Worm (Caenorhabditis elegans) whole organism, L4/young adult: ENCODE results near the gene T21D12.12.

Experiments used
- W03F9.2 ChIP-seq: fragments of 150-350 bp; optimal IDR thresholded peaks from 2 replicates; lab custom pipeline; 2014; ENCODE audit warnings: missing biosample characterization, missing genetic modification characterization
- dao-5 ChIP-seq: sonication (generic microtip); optimal IDR thresholded peaks from 2 replicates; lab custom pipeline; 2016; ENCODE audit warnings: missing genotype, missing genetic modification characterization, moderate library complexity, missing compliant biosample characterization
- him-1 ChIP-seq: sonication (generic microtip); optimal IDR thresholded peaks from 2 replicates; lab custom pipeline; 2016; ENCODE audit warnings: missing genotype, missing genetic modification reagents, missing genetic modification characterization, missing compliant biosample characterization

DNA sequence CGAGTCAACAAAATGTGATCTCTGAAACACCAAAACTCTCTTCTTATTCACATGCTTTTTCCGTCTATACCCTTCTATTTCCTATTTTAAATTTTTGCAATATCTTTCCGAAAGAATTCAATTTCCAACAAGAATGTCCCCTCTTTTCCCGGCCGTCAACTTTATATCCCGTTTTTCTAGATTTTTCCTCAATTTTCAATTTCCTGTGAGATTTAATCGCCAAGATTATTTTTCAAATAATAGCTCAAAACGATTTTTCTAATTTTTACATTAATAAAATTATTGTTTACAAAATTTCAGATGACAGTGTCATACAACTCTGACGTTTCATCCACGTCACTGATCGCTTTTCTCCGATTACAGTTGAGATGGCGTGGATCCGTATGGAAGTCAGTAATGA is 17.1 kb downstream of the T21D12.12 start, which contains the start of gene best-19:
- TF ChIP-seq dao-5 (no peak), W03F9.2 (tag; lab: Kevin White, UChicago) (no peak), him-1 (tag; lab: Kevin White, UChicago) (no peak)
